Fruit fly (Drosophila melanogaster) whole organism, embryonic: Measurements from ENCODE around the gene Vav.

Experiments used
- CG14965 ChIP-seq: fragments of 200-800 bp; sonication (Bioruptor generic); optimal IDR thresholded peaks from 2 replicates; lab custom pipeline; 2016; ENCODE audit warnings: missing biosample characterization, missing genetic modification characterization, borderline replicate concordance
- CG32532 ChIP-seq: fragments of 200-800 bp; sonication (Bioruptor generic); IDR thresholded peaks from 2 replicates; pipeline ENCODE4 v1.3.6; 2022; ENCODE audit warnings: missing biosample characterization, missing genetic modification characterization
- CG34422 ChIP-seq: fragments of 200-800 bp; sonication (Bioruptor generic); IDR thresholded peaks from 3 replicates; pipeline ENCODE4 v1.3.6; 2022; ENCODE audit warnings: missing biosample characterization, missing genetic modification characterization
- CG8281 ChIP-seq: fragments of 200-800 bp; sonication (Bioruptor generic); optimal IDR thresholded peaks from 2 replicates; lab custom pipeline; 2018; ENCODE audit warnings: missing biosample characterization, mild to moderate bottlenecking, missing genetic modification characterization, moderate library complexity
- CG8765 ChIP-seq: fragments of 200-800 bp; sonication (Bioruptor generic); IDR thresholded peaks from 2 replicates; pipeline ENCODE4 v1.3.6; 2022; ENCODE audit warnings: missing biosample characterization, missing genetic modification characterization
- Rfx ChIP-seq: fragments of 200-800 bp; sonication (Bioruptor generic); IDR thresholded peaks from 2 replicates; pipeline ENCODE4 v1.3.6; 2022; ENCODE audit warnings: missing biosample characterization, missing genetic modification characterization
- Sin3A ChIP-seq: fragments of >200 bp; optimal IDR thresholded peaks from 2 replicates; lab custom pipeline; 2018
- Xrp1 ChIP-seq: fragments of 200-800 bp; sonication (Bioruptor generic); IDR thresholded peaks from 2 replicates; pipeline ENCODE4 v1.3.6; 2022; ENCODE audit warnings: missing biosample characterization, missing genetic modification characterization
- chm ChIP-seq: fragments of 200-800 bp; sonication (Bioruptor generic); IDR thresholded peaks from 2 replicates; pipeline ENCODE4 v1.3.6; 2022; ENCODE audit warnings: missing biosample characterization, missing genetic modification characterization
- gfzf ChIP-seq: fragments of 200-800 bp; sonication (Bioruptor generic); optimal IDR thresholded peaks from 2 replicates; lab custom pipeline; 2016; ENCODE audit warnings: missing biosample characterization, mild to moderate bottlenecking, missing genetic modification characterization, moderate library complexity
- jumu ChIP-seq: fragments of 200-800 bp; sonication (Bioruptor generic); optimal IDR thresholded peaks from 3 replicates; lab custom pipeline; 2016; ENCODE audit warnings: missing biosample characterization, missing genetic modification characterization
- nerfin-2 ChIP-seq: fragments of 200-800 bp; sonication (Bioruptor generic); IDR thresholded peaks from 2 replicates; pipeline ENCODE4 v1.3.6; 2022; ENCODE audit warnings: missing biosample characterization, missing genetic modification characterization; ENCODE audit not compliant: partially characterized antibody

DNA sequence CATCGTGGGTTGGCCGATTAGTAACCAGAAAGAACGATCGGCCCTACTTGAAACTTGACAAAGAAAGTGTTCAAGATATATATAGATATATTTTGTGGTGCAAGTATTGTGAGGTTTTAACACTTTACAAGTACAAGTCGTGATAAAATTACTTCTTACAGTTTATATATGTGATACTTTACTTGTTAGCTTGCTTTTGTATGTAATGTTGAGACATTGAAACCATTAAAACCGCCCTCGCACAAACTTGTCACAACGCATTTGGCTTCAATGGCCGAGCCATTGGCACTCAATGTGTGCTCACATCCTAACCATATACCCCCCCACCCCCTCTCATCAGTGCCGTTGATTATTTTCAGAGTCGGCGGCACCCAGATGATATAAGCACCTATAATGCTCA lies 33.3 kb downstream of the Vav start:
- no peak for TF ChIP-seq Xrp1 (GFP tag; lab: Robert Waterston, UW)
- no peak for TF ChIP-seq CG8765
- TF ChIP-seq gfzf (GFP tag; lab: Kevin White, UChicago): no peak
- no peak for TF ChIP-seq nerfin-2
- TF ChIP-seq CG8281 (tag; lab: Kevin White, UChicago): no peak
- no peak for TF ChIP-seq CG32532 (GFP tag; lab: Robert Waterston, UW)
- no peak for TF ChIP-seq chm (GFP tag; lab: Robert Waterston, UW)
- no peak for TF ChIP-seq jumu (GFP tag; lab: Kevin White, UChicago)
- no peak for TF ChIP-seq CG34422 (GFP tag; lab: Robert Waterston, UW)
- no peak for TF ChIP-seq Sin3A (lab: Kevin White, UChicago)
- TF ChIP-seq CG14965 (GFP tag; lab: Kevin White, UChicago): no peak
- no peak for TF ChIP-seq Rfx (GFP tag; lab: Robert Waterston, UW)
